Fruit fly (Drosophila melanogaster) whole organism: ENCODE measurements around the gene CG6923.

Experiments
- Dll ChIP-seq: fragments of >200 bp; optimal IDR thresholded peaks from 2 replicates; lab custom pipeline; 2017
- EcR ChIP-seq, 2 experiments: fragments of >200 bp; optimal IDR thresholded peaks; 2 replicates each; lab custom pipeline; 2017; ENCODE audit warnings: missing biosample characterization in 2 of 2, missing genetic modification characterization in 2 of 2, missing genetic modification reagents in 2 of 2
- pan ChIP-seq: fragments of >200 bp; optimal IDR thresholded peaks from 2 replicates; lab custom pipeline; 2017
- psq ChIP-seq: fragments of >200 bp; optimal IDR thresholded peaks from 2 replicates; lab custom pipeline; 2017
- usp ChIP-seq: fragments of >200 bp; optimal IDR thresholded peaks from 2 replicates; lab custom pipeline; 2017; ENCODE audit warnings: missing biosample characterization, missing genetic modification characterization, mixed read lengths

- TF ChIP-seq usp (GFP tag; lab: Kevin White, UChicago) (no peak), EcR (GFP tag; optimal IDR thresholded peaks at IDR 0.05; lab: Kevin White, UChicago) (no peak), Dll (lab: Kevin White, UChicago) (no peak), pan (lab: Kevin White, UChicago) (no peak), psq (lab: Kevin White, UChicago) (no peak)
Measured at dm6 chr3R:11796780-11797179, 47.0 kb upstream of the CG6923 start, which contains the start of gene Sbf.
